Worm (Caenorhabditis elegans): ENCODE results near the gene T04C12.8.

ce11 chrV:11071453-11071852, 2.3 kb upstream of the T04C12.8 start:
- no peak for TF ChIP-seq nhr-21 (tag; optimal IDR thresholded peaks at IDR 0.05)
- TF ChIP-seq nhr-237 (tag; optimal IDR thresholded peaks at IDR 0.05), result no peak
- no peak for TF ChIP-seq nhr-11 (tag; optimal IDR thresholded peaks at IDR 0.05)
- no peak for TF ChIP-seq ceh-16 (tag; optimal IDR thresholded peaks at IDR 0.05)
- no peak for TF ChIP-seq blmp-1 (tag; optimal IDR thresholded peaks at IDR 0.05; ENCODE audit: insufficient read depth)
- no peak for TF ChIP-seq zag-1 (tag; optimal IDR thresholded peaks at IDR 0.05)
- TF ChIP-seq unc-62 (GFP tag; optimal IDR thresholded peaks at IDR 0.05), result no peak
- no peak for TF ChIP-seq unc-39 (tag; optimal IDR thresholded peaks at IDR 0.05)
- TF ChIP-seq mdl-1 (tag; optimal IDR thresholded peaks at IDR 0.05), result no peak
- TF ChIP-seq lin-13 (GFP tag; optimal IDR thresholded peaks at IDR 0.05), result no peak
- TF ChIP-seq mab-5 (tag; optimal IDR thresholded peaks at IDR 0.05), result no peak
- no peak for TF ChIP-seq alr-1 (tag; optimal IDR thresholded peaks at IDR 0.05)

All from whole organism, L2 larva.